Fruit fly (Drosophila melanogaster) S2 (cell line): ENCODE measurements around the gene heph.

Experiments used
- CG8478 ChIP-seq: fragments of >200 bp; optimal IDR thresholded peaks from 2 replicates; lab custom pipeline; 2018
- CTCF ChIP-seq, 2 experiments: fragments of >200 bp; optimal IDR thresholded peaks; 2 replicates each; lab custom pipeline; 2018

- no peak for TF ChIP-seq CTCF (optimal IDR thresholded peaks at IDR 0.05; lab: Kevin White, UChicago)
- TF ChIP-seq CG8478 (lab: Kevin White, UChicago), result no peak
Observed at dm6 chr3R:31943720-31944586, 71.4 kb downstream of the heph start.
